Fruit fly (Drosophila melanogaster) whole organism, larva: ENCODE data around the gene osk.
A peak's percentile ranks its signal among the peaks of the same experiment; 100 is the strongest.

Source experiments
- noc ChIP-seq: fragments of 200-800 bp; sonication (Bioruptor generic); optimal IDR thresholded peaks from 3 replicates; lab custom pipeline; 2019; ENCODE audit warnings: missing biosample characterization, mild to moderate bottlenecking, missing genetic modification characterization, moderate library complexity

osk gene

dm6 chr3R:8926554-8926951 is 8.4 kb upstream of the osk start:
- TF ChIP-seq noc (tag; lab: Kevin White, UChicago) = no peak

DNA sequence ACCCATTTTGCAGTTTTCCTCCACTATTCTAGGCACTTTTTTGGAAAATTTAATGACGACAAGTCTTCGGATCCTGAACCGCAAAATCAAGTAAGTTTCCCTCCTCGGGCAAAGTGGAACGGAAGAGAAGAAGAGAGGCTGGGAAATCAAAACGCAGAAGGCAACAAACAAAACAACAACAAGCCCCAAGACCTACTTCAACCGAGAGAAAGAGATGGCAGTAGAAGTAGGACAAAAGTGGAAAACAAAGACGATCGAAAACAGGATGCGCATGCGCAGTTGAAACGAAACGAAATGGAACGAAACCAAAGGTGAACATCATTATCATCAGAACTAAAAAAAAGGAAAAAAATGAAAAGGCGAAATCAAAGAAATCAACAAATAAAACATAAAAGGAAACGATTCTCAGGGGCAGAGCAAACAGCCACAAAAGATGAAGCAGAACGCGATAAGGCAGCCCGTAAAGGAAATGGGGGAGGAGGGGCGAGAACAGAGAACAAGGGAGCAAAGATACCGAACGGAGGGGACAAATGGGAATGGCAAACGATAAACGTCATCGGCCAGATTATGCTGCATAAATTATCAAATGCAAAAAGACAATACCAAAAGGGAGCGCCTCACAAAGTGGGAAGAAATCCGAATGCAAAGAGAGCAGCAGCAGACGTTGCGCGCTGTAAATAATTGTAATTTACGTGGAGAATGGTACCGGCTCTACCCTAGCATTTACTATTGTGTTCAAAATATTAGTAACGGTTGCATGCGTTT is 7.7 kb upstream of the osk start:
- TF ChIP-seq noc (tag; lab: Kevin White, UChicago) = no peak

DNA sequence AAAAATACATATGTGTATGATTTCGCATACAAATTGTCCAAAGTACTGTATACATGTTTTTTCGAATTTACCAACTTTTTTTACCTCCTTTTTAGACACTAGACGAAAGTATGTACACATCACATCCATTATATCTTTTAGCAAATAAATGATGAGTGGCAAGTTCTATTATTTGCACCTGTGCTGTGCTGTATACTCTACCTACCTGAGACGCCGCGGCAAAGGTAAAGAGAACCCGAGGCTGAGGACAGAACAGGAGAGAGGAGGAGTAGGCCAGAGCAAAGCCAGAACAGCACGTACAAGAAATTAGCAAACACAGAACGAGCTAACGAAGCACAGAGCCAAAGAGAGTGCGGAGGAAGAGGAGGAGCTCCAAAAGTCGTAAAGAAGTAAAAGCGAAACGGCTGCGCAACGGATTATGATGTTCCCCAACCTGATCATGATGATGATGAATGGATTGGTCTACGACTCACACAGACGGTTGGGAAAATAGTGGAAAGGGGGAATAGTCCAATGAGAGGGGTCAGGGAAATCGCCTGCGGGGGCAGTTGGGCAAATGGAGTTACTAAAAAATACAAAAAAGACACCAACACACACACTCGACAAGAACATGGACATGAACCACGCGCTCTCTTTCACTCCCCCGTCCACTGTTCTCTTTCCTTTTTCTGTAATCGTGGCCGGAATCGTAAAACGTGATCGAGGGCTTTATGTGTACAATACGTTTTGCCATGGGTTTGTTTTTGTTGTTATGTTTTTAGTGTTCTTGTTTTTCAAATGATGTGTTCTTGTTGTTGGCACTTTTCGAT is 6.9 kb upstream of the osk start:
- TF ChIP-seq noc (tag; lab: Kevin White, UChicago) = peak; percentile 72

dm6 chr3R:8929703-8930102 is 5.2 kb upstream of the osk start:
- no peak for TF ChIP-seq noc (tag; lab: Kevin White, UChicago)

- TF ChIP-seq noc (tag; lab: Kevin White, UChicago) = peak; percentile 74
Observed at dm6 chr3R:8930165-8931063, 4.5 kb upstream of the osk start.

DNA sequence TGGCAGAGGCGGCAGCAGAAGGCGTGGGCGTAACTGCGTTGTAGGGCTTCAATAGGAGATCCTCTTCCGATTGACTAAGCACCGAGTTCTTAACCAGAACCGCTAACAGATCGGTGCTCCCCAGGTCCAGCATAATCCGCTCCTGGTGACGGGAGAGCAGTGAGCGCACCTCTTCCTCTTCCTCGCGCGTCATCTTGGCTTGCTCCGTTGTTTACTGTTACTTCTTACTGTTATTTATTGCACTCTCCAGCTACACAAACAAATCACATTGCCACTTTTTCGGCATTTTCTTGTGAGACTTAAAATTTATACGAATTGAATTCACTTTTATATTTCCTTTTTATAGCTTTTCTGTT is 3.9 kb upstream of the osk start:
- no peak for TF ChIP-seq noc (tag; lab: Kevin White, UChicago)

DNA sequence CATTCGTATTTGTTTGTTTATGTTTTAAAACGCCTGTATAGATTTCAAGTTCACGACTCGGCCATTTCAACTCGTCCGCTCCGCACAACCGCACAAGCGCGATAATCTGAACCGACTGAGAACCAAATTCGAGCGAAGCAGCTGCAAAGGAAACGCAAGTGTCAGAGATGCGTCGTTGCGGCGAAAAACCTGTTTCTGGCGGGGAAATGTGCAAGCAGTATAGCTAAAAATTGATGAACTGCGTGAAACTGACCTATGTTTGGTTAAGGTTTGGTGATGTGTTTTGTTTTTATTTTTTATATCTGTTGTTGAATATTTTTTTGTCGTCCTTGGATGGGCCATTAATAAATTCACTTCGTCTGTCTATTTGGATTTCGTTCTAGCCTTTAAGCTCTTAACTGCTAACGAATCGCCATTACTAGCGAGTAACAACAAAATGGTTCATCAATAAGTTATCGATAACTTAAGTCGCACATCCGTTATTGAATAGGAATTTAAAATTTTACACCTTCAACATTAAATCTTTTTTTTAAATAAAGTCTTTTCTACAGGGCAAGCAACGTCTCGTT is 3.1 kb upstream of the osk start, which contains the start of gene pyd:
pyd (minus strand) TSS at position 120 of the 569 bp plus-strand sequence.
- TF ChIP-seq noc (tag; lab: Kevin White, UChicago) = peak; percentile 14

DNA sequence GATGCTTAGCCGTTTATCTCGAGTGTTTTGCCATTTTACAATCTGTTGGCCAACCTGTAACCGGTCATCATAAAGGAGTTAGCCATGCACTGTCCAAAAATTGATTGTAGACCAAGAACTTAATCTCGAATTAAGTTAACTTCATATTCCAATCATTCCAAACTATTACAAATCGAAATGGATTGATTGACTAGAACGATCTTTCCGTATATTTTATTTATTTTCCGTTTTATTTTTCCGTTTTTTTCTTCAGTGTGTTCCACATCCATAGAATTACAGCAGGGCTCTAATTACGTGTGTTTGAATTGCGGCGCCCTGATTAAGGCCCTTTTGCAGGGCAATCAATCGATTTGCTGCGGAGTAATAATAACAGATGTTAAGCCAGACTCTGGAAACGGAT is 2.2 kb upstream of the osk start:
- TF ChIP-seq noc (tag; lab: Kevin White, UChicago) = no peak

DNA sequence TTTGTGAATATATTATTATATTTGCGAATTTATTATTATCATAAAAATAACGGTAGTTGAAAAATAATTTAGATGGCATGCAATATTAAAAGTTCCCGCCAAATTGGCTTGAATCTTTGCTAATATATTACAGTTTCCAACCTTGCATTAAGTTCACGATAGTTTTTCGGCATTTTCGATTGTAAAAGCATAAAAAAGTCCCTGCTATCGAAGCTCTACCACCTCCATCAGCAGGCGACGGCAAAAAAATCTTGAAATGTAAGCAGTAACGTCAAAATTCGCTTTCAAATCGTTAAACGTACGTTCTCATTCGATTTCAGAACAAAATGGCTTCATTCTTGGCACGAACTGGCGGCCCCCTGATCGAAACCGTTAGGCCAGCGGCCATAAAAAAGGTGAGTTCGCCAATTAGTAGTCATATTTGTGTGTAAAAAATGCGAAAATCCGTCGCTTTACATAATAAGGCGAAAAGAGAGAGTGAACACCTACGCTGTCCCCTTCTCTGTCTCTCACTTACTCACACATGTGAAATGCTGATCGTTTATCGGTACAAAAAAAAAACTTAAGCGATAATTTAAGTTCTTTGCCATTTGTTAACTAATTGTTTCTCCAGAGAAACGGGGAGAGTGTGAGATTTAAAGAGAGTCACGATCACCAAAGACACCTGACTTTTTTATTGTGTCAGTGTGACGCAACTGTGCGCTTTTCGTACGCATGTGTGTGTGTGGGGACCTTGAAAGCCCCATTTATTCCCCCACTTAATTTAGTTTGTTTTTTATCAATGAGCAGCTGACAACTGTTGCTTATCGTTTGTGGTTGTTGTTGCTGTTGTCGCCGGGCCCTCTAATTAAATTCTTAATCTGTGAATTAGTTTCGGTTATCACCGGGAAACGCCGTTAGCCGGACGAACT is 3.8 kb downstream of the osk start, which contains the start of gene ScsbetaA:
ScsbetaA (plus strand) TSS at position 231 of the 911 bp plus-strand sequence.
- TF ChIP-seq noc (tag; lab: Kevin White, UChicago) = peak; percentile 29

DNA sequence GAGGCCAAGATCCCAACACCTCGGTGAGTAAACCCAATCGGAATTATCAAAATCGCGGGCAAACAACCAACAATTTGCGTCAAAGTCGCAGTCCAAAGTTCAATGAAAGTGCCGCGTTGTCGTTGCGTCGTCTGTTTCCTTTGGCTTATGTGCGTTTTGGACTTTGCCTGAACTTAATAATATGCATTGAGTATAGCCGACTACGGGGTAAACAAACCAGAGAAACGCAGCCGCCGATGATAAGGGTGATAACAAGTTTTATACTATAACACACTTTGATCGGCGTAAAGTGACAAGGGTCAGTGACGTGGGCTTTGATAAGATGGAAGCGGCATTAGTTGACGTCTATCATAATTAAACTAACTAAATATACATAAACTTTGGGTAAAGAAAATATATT is 4.8 kb downstream of the osk start:
- TF ChIP-seq noc (tag; lab: Kevin White, UChicago) = no peak

- TF ChIP-seq noc (tag; lab: Kevin White, UChicago) = no peak
Observed at dm6 chr3R:8944866-8945265, 9.9 kb downstream of the osk start, which contains the start of gene CG11964. Gene CG11964, minus strand, starts transcription at chr3R:8945020.

- peak; percentile 72 for TF ChIP-seq noc (tag; lab: Kevin White, UChicago)
Observed at dm6 chr3R:8945502-8946324, 10.8 kb downstream of the osk start.

dm6 chr3R:8946429-8946828 is 11.5 kb downstream of the osk start:
- no peak for TF ChIP-seq noc (tag; lab: Kevin White, UChicago)
